Worm (Caenorhabditis elegans): ENCODE data around the gene fozi-1.

Gene fozi-1

DNA sequence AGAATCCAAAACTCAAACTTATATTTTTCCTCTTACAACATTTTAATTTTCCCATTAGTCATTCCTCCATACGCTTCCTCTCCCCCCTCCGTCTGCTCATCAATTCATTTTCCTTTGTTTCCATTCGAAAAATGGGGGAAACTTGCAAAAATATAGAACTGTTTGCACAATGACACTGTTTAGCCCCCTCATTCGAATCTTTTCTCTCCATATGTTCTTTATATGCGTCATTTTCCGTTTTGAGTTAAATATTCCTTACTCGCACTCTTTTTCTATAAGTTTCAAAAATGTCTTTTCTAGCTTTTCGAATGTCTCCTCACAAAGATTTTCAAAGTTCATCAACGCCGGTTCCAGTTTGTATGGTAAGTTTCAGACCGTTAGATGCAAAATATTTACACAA is 24.6 kb upstream of the fozi-1 start, which contains the start of gene M01A8.1:
TSS of gene M01A8.1 (plus strand) at position 301 of the 400 bp plus-strand sequence.
- TF ChIP-seq pha-2 (tag; optimal IDR thresholded peaks at IDR 0.05), result no peak
- no peak for TF ChIP-seq Y22D7AL.16 (tag; optimal IDR thresholded peaks at IDR 0.05)
- TF ChIP-seq ceh-30 (tag; optimal IDR thresholded peaks at IDR 0.05), result no peak
- no peak for TF ChIP-seq ceh-24 (tag; optimal IDR thresholded peaks at IDR 0.05)
- no peak for TF ChIP-seq pros-1 (tag; optimal IDR thresholded peaks at IDR 0.05)
- no peak for TF ChIP-seq mec-3 (tag; optimal IDR thresholded peaks at IDR 0.05; ENCODE audit: borderline replicate concordance)

DNA sequence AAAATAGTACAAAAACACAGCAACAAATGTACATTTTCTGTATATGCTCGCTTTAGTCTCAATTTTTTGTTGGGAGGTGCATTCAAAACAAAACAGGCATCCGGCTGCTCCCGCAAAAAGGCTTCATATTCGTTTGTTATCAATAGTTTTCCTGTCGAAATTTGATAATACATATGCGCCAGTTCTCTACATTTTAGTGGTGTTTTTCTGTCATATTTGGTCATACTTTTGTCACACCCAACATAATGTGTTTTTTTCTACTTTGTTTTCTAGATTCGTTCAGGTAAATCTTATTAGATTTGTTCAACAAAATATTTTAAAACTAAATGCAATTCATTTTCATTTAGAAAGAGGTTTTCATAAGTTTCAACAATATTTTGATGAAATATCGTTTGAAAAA is 23.1 kb upstream of the fozi-1 start:
- TF ChIP-seq sdc-2 (tag; optimal IDR thresholded peaks at IDR 0.05), result no peak
- TF ChIP-seq K09A11.1 (tag; optimal IDR thresholded peaks at IDR 0.05; ENCODE audit: insufficient read depth), result no peak
- no peak for TF ChIP-seq che-1 (tag; optimal IDR thresholded peaks at IDR 0.05)
- no peak for TF ChIP-seq ceh-18 (tag; optimal IDR thresholded peaks at IDR 0.05)
- TF ChIP-seq nhr-232 (tag; optimal IDR thresholded peaks at IDR 0.05), result no peak

DNA sequence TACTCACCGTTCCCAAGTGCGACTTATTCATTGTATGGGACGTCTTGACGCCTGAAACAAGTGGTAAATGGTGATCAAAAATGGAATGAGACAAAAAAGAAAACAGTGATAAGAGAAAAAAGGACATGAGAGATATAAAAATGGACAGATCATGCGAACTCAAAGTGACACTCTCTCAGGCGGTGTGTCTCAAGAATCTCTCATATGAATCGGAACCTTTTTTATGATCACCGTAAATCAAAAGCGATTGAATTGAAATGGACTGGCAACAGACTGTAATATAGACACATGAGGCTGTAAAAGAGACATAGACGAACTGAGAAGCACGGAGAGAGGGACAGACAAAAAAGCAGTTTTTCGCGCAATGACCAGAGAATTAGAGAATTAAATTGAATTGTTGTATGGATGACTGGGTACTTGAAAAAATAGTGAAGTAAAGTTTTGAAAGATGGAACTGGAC is 12.5 kb upstream of the fozi-1 start, which contains the start of gene clip-1:
TSS of gene clip-1 (minus strand) at position 51 of the 460 bp plus-strand sequence.
- no peak for TF ChIP-seq hlh-8 (tag; optimal IDR thresholded peaks at IDR 0.05)
- no peak for TF ChIP-seq tbx-7 (tag; optimal IDR thresholded peaks at IDR 0.05)
- no peak for TF ChIP-seq dmd-4 (tag; optimal IDR thresholded peaks at IDR 0.05; ENCODE audit: borderline replicate concordance)
- TF ChIP-seq sox-2 (GFP tag; IDR thresholded peaks at IDR 0.05), result no peak
- no peak for TF ChIP-seq pqm-1 (tag; optimal IDR thresholded peaks at IDR 0.05)
- TF ChIP-seq ceh-22 (tag; optimal IDR thresholded peaks at IDR 0.05), result no peak
- no peak for TF ChIP-seq hlh-13 (GFP tag; optimal IDR thresholded peaks at IDR 0.05)
- TF ChIP-seq ceh-31 (tag; optimal IDR thresholded peaks at IDR 0.05), result no peak
- no peak for TF ChIP-seq ceh-19 (GFP tag; optimal IDR thresholded peaks at IDR 0.05)
- TF ChIP-seq elt-2 (tag; optimal IDR thresholded peaks at IDR 0.05), result no peak
- no peak for TF ChIP-seq pha-2 (tag; optimal IDR thresholded peaks at IDR 0.05)
- no peak for TF ChIP-seq pros-1 (tag; optimal IDR thresholded peaks at IDR 0.05)
- TF ChIP-seq mec-3 (tag; optimal IDR thresholded peaks at IDR 0.05; ENCODE audit: borderline replicate concordance), result no peak
- no peak for TF ChIP-seq lin-11 (tag; optimal IDR thresholded peaks at IDR 0.05)
- no peak for TF ChIP-seq ceh-6 (GFP tag; optimal IDR thresholded peaks at IDR 0.05)
- TF ChIP-seq lim-6 (tag; optimal IDR thresholded peaks at IDR 0.05), result no peak

DNA sequence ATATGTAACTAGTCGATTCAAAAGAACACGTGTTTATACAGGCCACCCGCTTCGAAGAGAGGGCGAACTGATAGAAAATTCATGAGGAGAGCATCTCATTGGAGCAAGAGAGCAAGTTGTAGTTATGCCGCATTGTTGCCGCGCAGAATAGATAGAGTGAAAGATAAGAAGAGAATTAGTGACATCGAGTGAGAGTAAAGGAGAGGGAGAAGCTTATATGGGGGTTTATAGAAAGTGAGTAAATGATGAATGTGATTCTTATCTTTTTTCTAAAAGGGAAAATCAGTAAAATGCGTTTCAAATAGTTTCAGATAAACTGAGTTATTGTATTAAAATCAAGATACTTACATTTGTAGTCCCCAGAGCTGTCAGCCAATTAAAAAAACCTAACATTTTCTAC is 11.4 kb upstream of the fozi-1 start:
- no peak for TF ChIP-seq sox-2 (GFP tag; IDR thresholded peaks at IDR 0.05)
- no peak for TF ChIP-seq hlh-8 (tag; optimal IDR thresholded peaks at IDR 0.05)
- no peak for TF ChIP-seq dve-1 (tag; optimal IDR thresholded peaks at IDR 0.05)

DNA sequence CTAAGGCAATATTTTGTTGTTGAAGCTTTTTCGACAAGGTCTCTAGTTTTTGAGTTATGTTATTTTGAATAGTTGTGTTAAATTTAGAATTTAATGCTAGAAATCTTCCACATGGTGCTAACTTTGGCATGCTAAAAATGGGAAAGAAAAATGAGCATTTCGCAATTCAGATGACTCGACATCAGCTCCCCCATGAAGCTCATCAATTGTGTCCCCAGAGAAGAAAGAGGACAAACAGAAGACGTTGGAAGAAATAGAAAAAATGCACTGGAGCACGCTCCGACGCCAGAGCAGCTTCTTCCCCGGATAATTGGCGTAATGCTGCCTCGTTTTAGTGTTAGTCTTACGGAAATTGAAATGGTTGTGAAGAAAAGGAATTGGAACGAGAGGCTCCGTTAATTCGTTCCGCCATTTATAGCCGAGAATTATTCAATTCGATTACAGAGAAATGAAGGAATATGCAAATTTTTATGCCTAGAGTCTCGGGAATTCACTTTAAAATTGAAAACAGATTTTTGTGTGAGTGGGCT is 10.1 kb upstream of the fozi-1 start:
- TF ChIP-seq unc-42 (tag; optimal IDR thresholded peaks at IDR 0.05) (peak; percentile 66), C08G9.2 (tag; optimal IDR thresholded peaks at IDR 0.05) (no peak), gmeb-2 (tag; optimal IDR thresholded peaks at IDR 0.05) (no peak)

DNA sequence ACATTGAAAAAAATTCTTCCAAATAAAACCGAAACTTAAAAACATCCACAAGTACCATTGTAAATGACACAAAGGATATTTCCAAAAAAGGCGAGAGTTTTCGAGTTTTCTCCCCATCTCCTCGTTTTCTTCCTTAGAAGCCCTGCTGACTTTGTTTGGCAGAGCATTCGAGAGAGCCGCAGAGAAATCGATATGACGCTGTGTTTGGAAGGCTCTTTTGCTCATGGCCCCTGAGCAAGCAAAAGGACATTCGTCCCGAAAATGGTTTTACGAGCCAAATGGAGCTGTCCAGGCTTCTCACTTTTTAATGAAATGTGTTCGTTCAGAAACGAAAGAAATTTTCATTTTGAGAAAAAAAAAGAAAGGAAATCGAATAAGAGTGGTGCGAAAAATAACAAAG is 9.5 kb upstream of the fozi-1 start:
- TF ChIP-seq ceh-48 (tag; optimal IDR thresholded peaks at IDR 0.05) (peak; percentile 87), nfya-1 (tag; optimal IDR thresholded peaks at IDR 0.05) (no peak)

DNA sequence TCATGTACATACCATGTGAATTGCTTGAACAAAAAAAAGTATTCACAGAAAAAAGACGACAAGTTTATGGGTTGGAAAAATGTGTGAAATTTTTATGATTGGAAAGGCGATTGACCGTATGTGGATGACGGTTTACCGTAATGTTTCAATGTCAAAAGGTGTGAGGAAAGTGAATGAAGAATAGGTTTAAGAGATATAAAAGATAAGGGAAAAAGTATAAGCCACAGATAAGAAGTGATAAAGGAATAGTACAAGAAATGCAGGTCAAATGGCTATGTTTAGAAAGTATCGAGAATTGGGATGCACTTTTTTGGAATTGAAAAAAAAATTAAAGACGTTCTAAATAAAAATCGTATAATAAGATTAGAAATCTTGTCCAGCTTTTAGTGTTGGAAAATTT is 3.8 kb upstream of the fozi-1 start:
- TF ChIP-seq ceh-6 (GFP tag; optimal IDR thresholded peaks at IDR 0.05) (no peak), pat-9 (tag; optimal IDR thresholded peaks at IDR 0.05) (no peak)
